Fruit fly (Drosophila melanogaster) whole organism, embryonic: ENCODE data around the gene CG10984.
A peak's percentile ranks its signal among the peaks of the same experiment; 100 is the strongest.

Experiments used
- CG10959 ChIP-seq: fragments of 200-800 bp; sonication (Bioruptor generic); IDR thresholded peaks from 2 replicates; pipeline ENCODE4 v1.3.6; 2022; ENCODE audit warnings: missing biosample characterization, missing genetic modification characterization
- CG11085 ChIP-seq: fragments of 200-800 bp; sonication (Bioruptor generic); IDR thresholded peaks from 2 replicates; pipeline ENCODE4 v1.3.6; 2022; ENCODE audit warnings: missing biosample characterization, missing genetic modification characterization
- CG1233 ChIP-seq: fragments of 200-800 bp; sonication (Bioruptor generic); optimal IDR thresholded peaks from 4 replicates; lab custom pipeline; 2018; ENCODE audit warnings: missing biosample characterization, mild to moderate bottlenecking, missing genetic modification characterization
- CG13123 ChIP-seq: fragments of 200-800 bp; sonication (Bioruptor generic); optimal IDR thresholded peaks from 2 replicates; lab custom pipeline; 2016; ENCODE audit warnings: missing biosample characterization, missing genetic modification characterization
- CG13624 ChIP-seq: fragments of 200-800 bp; sonication (Bioruptor generic); optimal IDR thresholded peaks from 2 replicates; lab custom pipeline; 2016; ENCODE audit warnings: missing biosample characterization, missing genetic modification characterization
- CG13775 ChIP-seq: fragments of 200-800 bp; sonication (Bioruptor generic); optimal IDR thresholded peaks from 3 replicates; lab custom pipeline; 2017; ENCODE audit warnings: missing biosample characterization, mild to moderate bottlenecking, missing genetic modification characterization
- CG13894 ChIP-seq: fragments of 200-800 bp; sonication (Bioruptor generic); optimal IDR thresholded peaks from 3 replicates; lab custom pipeline; 2018; ENCODE audit warnings: missing biosample characterization, mild to moderate bottlenecking, missing genetic modification characterization, moderate library complexity
- CG14667 ChIP-seq: fragments of 200-800 bp; sonication (Bioruptor generic); IDR thresholded peaks from 2 replicates; pipeline ENCODE4 v1.3.6; 2022; ENCODE audit warnings: missing biosample characterization, missing genetic modification characterization
- CG15601 ChIP-seq: fragments of 200-800 bp; sonication (Bioruptor generic); optimal IDR thresholded peaks from 3 replicates; lab custom pipeline; 2019; ENCODE audit warnings: missing biosample characterization, mild to moderate bottlenecking, missing genetic modification characterization, moderate library complexity
- CG18011 ChIP-seq: fragments of 200-800 bp; sonication (Bioruptor generic); optimal IDR thresholded peaks from 2 replicates; lab custom pipeline; 2017; ENCODE audit warnings: missing biosample characterization, missing genetic modification characterization, mild to moderate bottlenecking, moderate library complexity, missing genotype
- CG2120 ChIP-seq: fragments of 200-800 bp; sonication (Bioruptor generic); optimal IDR thresholded peaks from 3 replicates; lab custom pipeline; 2016; ENCODE audit warnings: missing biosample characterization, missing genetic modification characterization
- CG31441 ChIP-seq: fragments of 200-800 bp; sonication (Bioruptor generic); IDR thresholded peaks from 2 replicates; pipeline ENCODE4 v1.3.6; 2022; ENCODE audit warnings: missing biosample characterization, missing genetic modification characterization
- CG34376 ChIP-seq: fragments of 200-800 bp; sonication (Bioruptor generic); optimal IDR thresholded peaks from 2 replicates; lab custom pipeline; 2018; ENCODE audit warnings: missing biosample characterization, mild to moderate bottlenecking, missing genetic modification characterization
- CG3847 ChIP-seq: fragments of 200-800 bp; sonication (Bioruptor generic); IDR thresholded peaks from 2 replicates; pipeline ENCODE4 v1.3.6; 2022; ENCODE audit warnings: missing biosample characterization, missing genetic modification characterization
- CG7786 ChIP-seq: fragments of 200-800 bp; sonication (Bioruptor generic); optimal IDR thresholded peaks from 2 replicates; lab custom pipeline; 2016; ENCODE audit warnings: missing biosample characterization, missing genetic modification characterization
- CG8944 ChIP-seq: fragments of 200-800 bp; sonication (Bioruptor generic); optimal IDR thresholded peaks from 3 replicates; lab custom pipeline; 2016; ENCODE audit warnings: missing biosample characterization, missing genetic modification characterization
- CTCF ChIP-seq: fragments of 200-800 bp; sonication (Bioruptor generic); optimal IDR thresholded peaks from 2 replicates; lab custom pipeline; 2017; ENCODE audit warnings: missing biosample characterization, mild to moderate bottlenecking, missing genetic modification characterization, moderate library complexity
- CkIIα-i1 ChIP-seq: fragments of 200-800 bp; sonication (Bioruptor generic); IDR thresholded peaks from 2 replicates; pipeline ENCODE4 v1.3.6; 2022; ENCODE audit warnings: missing biosample characterization, missing genetic modification characterization
- CoRest ChIP-seq: fragments of 200-800 bp; sonication (Bioruptor generic); optimal IDR thresholded peaks from 3 replicates; lab custom pipeline; 2018; ENCODE audit warnings: missing biosample characterization, mild to moderate bottlenecking, missing genetic modification characterization, moderate library complexity
- D ChIP-seq, 2 experiments: fragments of 200-800 bp in 1 of 2; fragments of >200 bp in 1 of 2; sonication (Bioruptor generic) in 1 of 2; optimal IDR thresholded peaks; 2 replicates in 1 of 2; 3 replicates in 1 of 2; lab custom pipeline; 2017; ENCODE audit warnings: mild to moderate bottlenecking in 1 of 2, missing biosample characterization in 1 of 2, missing genetic modification characterization in 1 of 2, missing genetic modification reagents in 1 of 2
- Dad ChIP-seq: fragments of 200-800 bp; sonication (Bioruptor generic); optimal IDR thresholded peaks from 3 replicates; lab custom pipeline; 2016; ENCODE audit warnings: missing biosample characterization, missing genetic modification characterization
- Deaf1 ChIP-seq: fragments of 200-800 bp; optimal IDR thresholded peaks from 3 replicates; lab custom pipeline; 2019; ENCODE audit warnings: missing biosample characterization, mild to moderate bottlenecking, missing genetic modification characterization, moderate library complexity
- Drgx ChIP-seq: fragments of 200-800 bp; sonication (Bioruptor generic); IDR thresholded peaks from 2 replicates; pipeline ENCODE4 v1.3.6; 2022; ENCODE audit warnings: missing biosample characterization, missing genetic modification characterization
- HLH4C ChIP-seq: fragments of 200-800 bp; sonication (Bioruptor generic); IDR thresholded peaks from 3 replicates; pipeline ENCODE4 v1.3.6; 2022; ENCODE audit warnings: missing biosample characterization, missing genetic modification characterization; ENCODE audit not compliant: partially characterized antibody
- HLHmδ ChIP-seq: fragments of 200-800 bp; sonication (Bioruptor generic); optimal IDR thresholded peaks from 2 replicates; lab custom pipeline; 2018; ENCODE audit warnings: missing biosample characterization, mild to moderate bottlenecking, missing genetic modification characterization, moderate library complexity
- Hr39 ChIP-seq: fragments of >200 bp; optimal IDR thresholded peaks from 2 replicates; lab custom pipeline; 2017
- Lhr ChIP-seq: fragments of 200-800 bp; sonication (Bioruptor generic); optimal IDR thresholded peaks from 3 replicates; lab custom pipeline; 2017; ENCODE audit warnings: mild to moderate bottlenecking, missing biosample characterization, missing genetic modification reagents, missing genetic modification characterization
- Med ChIP-seq: fragments of 200-800 bp; sonication (Bioruptor generic); peaks from one replicate; lab custom pipeline; 2016; ENCODE audit warnings: missing biosample characterization, missing genetic modification characterization, mild to moderate bottlenecking, inconsistent platforms, moderate library complexity
- NFAT ChIP-seq: fragments of 200-800 bp; sonication (Bioruptor generic); IDR thresholded peaks from 2 replicates; pipeline ENCODE4 v1.3.6; 2022; ENCODE audit warnings: missing biosample characterization, missing genetic modification characterization
- Nf-YB ChIP-seq: fragments of 200-800 bp; sonication (Bioruptor generic); optimal IDR thresholded peaks from 3 replicates; lab custom pipeline; 2019; ENCODE audit warnings: missing biosample characterization, mild to moderate bottlenecking, missing genetic modification characterization, moderate library complexity
- Nf-YC ChIP-seq: fragments of 200-800 bp; optimal IDR thresholded peaks from 3 replicates; lab custom pipeline; 2019; ENCODE audit warnings: missing biosample characterization, mild to moderate bottlenecking, missing genetic modification characterization, moderate library complexity
- Opbp ChIP-seq: fragments of 200-800 bp; sonication (Bioruptor generic); IDR thresholded peaks from 3 replicates; pipeline ENCODE4 v1.3.6; 2022; ENCODE audit warnings: missing biosample characterization, missing genetic modification characterization; ENCODE audit not compliant: partially characterized antibody
- Ravus ChIP-seq: fragments of 200-800 bp; sonication (Bioruptor generic); IDR thresholded peaks from 2 replicates; pipeline ENCODE4 v1.3.6; 2022; ENCODE audit warnings: missing biosample characterization, missing genetic modification characterization
- Sry-β ChIP-seq: fragments of 200-800 bp; sonication (Bioruptor generic); optimal IDR thresholded peaks from 2 replicates; lab custom pipeline; 2018; ENCODE audit warnings: missing biosample characterization, mild to moderate bottlenecking, missing genetic modification characterization, moderate library complexity
- YL-1 ChIP-seq: fragments of 200-800 bp; sonication (Bioruptor generic); optimal IDR thresholded peaks from 3 replicates; lab custom pipeline; 2017; ENCODE audit warnings: missing biosample characterization, mild to moderate bottlenecking, missing genetic modification characterization
- bowl ChIP-seq: fragments of 200-800 bp; sonication (Bioruptor generic); IDR thresholded peaks from 2 replicates; pipeline ENCODE4 v1.3.6; 2022; ENCODE audit warnings: missing biosample characterization, missing genetic modification characterization
- cas ChIP-seq: fragments of 200-800 bp; sonication (Bioruptor generic); IDR thresholded peaks from 2 replicates; pipeline ENCODE4 v1.3.6; 2022; ENCODE audit warnings: missing biosample characterization, missing genetic modification characterization
- crp ChIP-seq, 2 experiments: fragments of 200-800 bp; sonication (Bioruptor generic); optimal IDR thresholded peaks; 2 replicates in 1 of 2; 3 replicates in 1 of 2; lab custom pipeline; 2017; ENCODE audit warnings: missing biosample characterization in 2 of 2, missing genetic modification characterization in 2 of 2, mild to moderate bottlenecking in 1 of 2, moderate library complexity in 1 of 2
- da ChIP-seq: fragments of 200-800 bp; sonication (Bioruptor generic); optimal IDR thresholded peaks from 2 replicates; lab custom pipeline; 2016; ENCODE audit warnings: missing biosample characterization, missing genetic modification characterization
- mirr ChIP-seq: fragments of 200-800 bp; sonication (Bioruptor generic); optimal IDR thresholded peaks from 3 replicates; lab custom pipeline; 2018; ENCODE audit warnings: missing biosample characterization, mild to moderate bottlenecking, missing genetic modification characterization
- nerfin-2 ChIP-seq: fragments of 200-800 bp; sonication (Bioruptor generic); IDR thresholded peaks from 2 replicates; pipeline ENCODE4 v1.3.6; 2022; ENCODE audit warnings: missing biosample characterization, missing genetic modification characterization; ENCODE audit not compliant: partially characterized antibody
- otp ChIP-seq: fragments of 200-800 bp; sonication (Bioruptor generic); IDR thresholded peaks from 3 replicates; pipeline ENCODE4, ENCODE4 v1.3.6; 2022; ENCODE audit warnings: missing biosample characterization, missing genetic modification characterization
- pita ChIP-seq: fragments of 200-800 bp; sonication (Bioruptor generic); optimal IDR thresholded peaks from 2 replicates; lab custom pipeline; 2017; ENCODE audit warnings: missing biosample characterization, mild to moderate bottlenecking, missing genetic modification characterization
- rib ChIP-seq: fragments of 200-800 bp; sonication (Bioruptor generic); IDR thresholded peaks from 2 replicates; pipeline ENCODE4 v1.3.6; 2022; ENCODE audit warnings: missing biosample characterization, missing genetic modification characterization
- trh ChIP-seq: fragments of 200-800 bp; sonication (Bioruptor generic); optimal IDR thresholded peaks from 2 replicates; lab custom pipeline; 2016; ENCODE audit warnings: missing biosample characterization, missing genetic modification characterization
- ttk ChIP-seq: fragments of 200-800 bp; sonication (Bioruptor generic); IDR thresholded peaks from 2 replicates; pipeline ENCODE4 v2.1.2; 2022; ENCODE audit warnings: missing biosample characterization, missing genetic modification characterization
- vvl ChIP-seq: fragments of 200-800 bp; sonication (Bioruptor generic); IDR thresholded peaks from 2 replicates; pipeline ENCODE4 v1.3.6; 2022; ENCODE audit warnings: missing biosample characterization, missing genetic modification characterization
- yki ChIP-seq: fragments of >200 bp; optimal IDR thresholded peaks from 3 replicates; lab custom pipeline; 2018

Gene CG10984

dm6 chr3L:12749567-12750535, at the start of gene CG10984, which contains the start of gene Klc (continued):
- no peak for TF ChIP-seq CkIIα-i1 (GFP tag; lab: Robert Waterston, UW)
- no peak for TF ChIP-seq Hr39
- TF ChIP-seq cas (GFP tag; lab: Robert Waterston, UW): peak; percentile 13; the same call in 1 of the 2 replicates

dm6 chr3L:12700509-12700995, 49.4 kb upstream of the CG10984 start:
- TF ChIP-seq CG11085 (no peak), CG1233 (GFP tag; lab: Kevin White, UChicago) (no peak), Lhr (GFP tag; lab: Kevin White, UChicago) (no peak), CG13775 (GFP tag; lab: Kevin White, UChicago) (no peak), Med (GFP tag; lab: Kevin White, UChicago) (no peak), CG10959 (GFP tag; lab: Robert Waterston, UW) (no peak), bowl (no peak), pita (GFP tag; lab: Kevin White, UChicago) (no peak), da (no peak), otp (GFP tag; lab: Robert Waterston, UW) (no peak), vvl (GFP tag; lab: Robert Waterston, UW) (no peak), Dad (no peak), Deaf1 (peak; percentile 80), Ravus (no peak), trh (no peak), mirr (peak; percentile 76), Nf-YB (peak; percentile 58), NFAT (GFP tag; lab: Robert Waterston, UW) (no peak), Sry-β (GFP tag; lab: Kevin White, UChicago) (no peak), nerfin-2 (GFP tag; lab: Robert Waterston, UW) (no peak), rib (GFP tag; lab: Robert Waterston, UW) (no peak), HLH4C (GFP tag; lab: Robert Waterston, UW) (no peak), CG13123 (GFP tag; lab: Kevin White, UChicago) (no peak), CG8944 (GFP tag; lab: Kevin White, UChicago) (no peak), yki (no peak), HLHmδ (GFP tag; lab: Kevin White, UChicago) (no peak), CG13894 (tag; lab: Kevin White, UChicago) (peak; percentile 83), CoRest (tag; lab: Kevin White, UChicago) (no peak), CTCF (GFP tag; lab: Kevin White, UChicago) (no peak), CG31441 (GFP tag; lab: Robert Waterston, UW) (no peak), CG18011 (no peak), CG3847 (GFP tag; lab: Robert Waterston, UW) (no peak), CG14667 (GFP tag; lab: Robert Waterston, UW) (no peak), CG15601 (tag; lab: Kevin White, UChicago) (no peak), CG7786 (GFP tag; lab: Kevin White, UChicago) (no peak), D (optimal IDR thresholded peaks at IDR 0.05; lab: Kevin White, UChicago) (peak; percentile 15), D (GFP tag; optimal IDR thresholded peaks at IDR 0.05; lab: Kevin White, UChicago) (no peak), Nf-YC (tag; lab: Kevin White, UChicago) (peak; percentile 75), Opbp (no peak), CG2120 (GFP tag; lab: Kevin White, UChicago) (no peak), ttk (GFP tag; lab: Robert Waterston, UW) (no peak), Drgx (GFP tag; lab: Robert Waterston, UW) (no peak), CG34376 (GFP tag; lab: Kevin White, UChicago) (no peak), crp (GFP tag; optimal IDR thresholded peaks at IDR 0.05; lab: Kevin White, UChicago) (no peak), CG13624 (GFP tag; lab: Kevin White, UChicago) (no peak), YL-1 (GFP tag; lab: Kevin White, UChicago) (no peak)
